Fruit fly (Drosophila melanogaster) whole organism: Measurements from ENCODE around the gene Tailor.

Experiments
- EcR ChIP-seq, 2 experiments: fragments of >200 bp; optimal IDR thresholded peaks; 2 replicates each; lab custom pipeline; 2017; ENCODE audit warnings: missing biosample characterization in 2 of 2, missing genetic modification characterization in 2 of 2, missing genetic modification reagents in 2 of 2
- usp ChIP-seq: fragments of >200 bp; optimal IDR thresholded peaks from 2 replicates; lab custom pipeline; 2017; ENCODE audit warnings: missing biosample characterization, missing genetic modification characterization, mixed read lengths

DNA sequence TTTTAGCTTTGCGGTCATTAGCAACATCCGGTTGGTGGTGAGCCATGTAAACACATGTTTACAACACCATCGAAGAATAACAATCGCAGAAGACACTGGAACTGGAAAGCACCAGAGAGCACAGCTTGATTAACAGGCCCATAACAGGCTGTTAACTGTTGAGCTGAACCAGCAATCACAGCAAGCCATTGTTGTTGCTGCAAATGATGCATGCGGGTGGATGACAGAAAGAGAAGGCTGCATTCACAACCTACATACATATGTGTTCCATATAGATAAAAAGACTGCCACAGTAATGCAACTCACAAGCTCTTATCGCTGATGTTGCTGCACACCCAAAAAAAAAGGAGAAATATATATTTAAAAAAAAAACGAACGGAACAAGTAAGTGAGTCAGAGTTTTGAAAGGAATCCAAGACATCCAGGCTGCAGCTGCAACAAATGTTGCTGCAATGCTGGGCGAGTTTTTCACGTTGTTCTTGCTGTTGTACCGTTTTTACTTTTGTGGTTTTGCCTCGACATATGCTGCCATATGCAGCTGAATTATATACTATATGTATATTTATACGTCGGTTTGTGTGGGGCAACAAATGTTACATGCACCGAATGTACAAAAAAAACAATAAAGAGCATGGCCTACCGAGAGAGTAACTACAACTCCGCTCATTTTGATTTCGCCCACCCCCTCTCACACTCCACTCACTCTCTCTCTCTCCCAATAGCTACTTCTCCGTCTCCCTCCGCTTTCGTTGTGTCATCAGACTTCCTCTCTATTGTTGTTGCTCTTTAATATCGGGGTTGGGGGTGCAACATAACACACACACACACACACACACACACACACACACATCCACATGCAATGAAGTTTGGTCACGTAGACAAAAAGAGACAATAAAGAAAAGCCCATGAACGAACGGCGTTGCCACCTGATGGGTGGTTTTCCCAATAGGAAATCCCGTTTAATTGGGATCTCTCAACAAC is 17.3 kb upstream of the Tailor start:
- TF ChIP-seq usp (GFP tag; lab: Kevin White, UChicago): no peak
- no peak for TF ChIP-seq EcR (GFP tag; optimal IDR thresholded peaks at IDR 0.05; lab: Kevin White, UChicago)
